Worm (Caenorhabditis elegans) whole organism, early embryonic: ENCODE results near the gene nas-21.

Experiments
- ama-1 ChIP-seq: fragments of 150-350 bp; optimal IDR thresholded peaks from 2 replicates; lab custom pipeline; 2014
- ceh-13 ChIP-seq: fragments of 200-800 bp; sonication (Bioruptor generic); optimal IDR thresholded peaks from 2 replicates; lab custom pipeline; 2018; ENCODE audit warnings: mild to moderate bottlenecking, missing genetic modification characterization, missing compliant biosample characterization
- ceh-36 ChIP-seq: sonication (generic microtip); optimal IDR thresholded peaks from 2 replicates; lab custom pipeline; 2016; ENCODE audit warnings: missing genetic modification characterization, inconsistent platforms, missing compliant biosample characterization
- hmg-4 ChIP-seq: fragments of 200-800 bp; sonication (Bioruptor generic); optimal IDR thresholded peaks from 2 replicates; lab custom pipeline; 2018; ENCODE audit warnings: mild to moderate bottlenecking, missing genetic modification characterization, missing compliant biosample characterization
- hnd-1 ChIP-seq: sonication (generic microtip); optimal IDR thresholded peaks from 2 replicates; lab custom pipeline; 2016; ENCODE audit warnings: missing genetic modification characterization, missing compliant biosample characterization
- sea-1 ChIP-seq: fragments of 200-800 bp; sonication (Bioruptor generic); conservative IDR thresholded peaks from 2 replicates; pipeline ENCODE4 v1.3.6; 2022; ENCODE audit warnings: missing genetic modification characterization, missing compliant biosample characterization

- TF ChIP-seq ceh-36 (no peak), ama-1 (lab: Kevin White, UChicago) (no peak), sea-1 (GFP tag; lab: Robert Waterston, UW) (no peak), ceh-13 (no peak), hnd-1 (tag; lab: Kevin White, UChicago) (no peak), hmg-4 (GFP tag; lab: Kevin White, UChicago) (no peak)
These were observed 14.3 kb downstream of the nas-21 start, which contains the start of gene T11F9.10 for ce11 chrV:11486680-11487079.
